Fruit fly (Drosophila melanogaster): Measurements from ENCODE around the gene ome.

ome gene

DNA sequence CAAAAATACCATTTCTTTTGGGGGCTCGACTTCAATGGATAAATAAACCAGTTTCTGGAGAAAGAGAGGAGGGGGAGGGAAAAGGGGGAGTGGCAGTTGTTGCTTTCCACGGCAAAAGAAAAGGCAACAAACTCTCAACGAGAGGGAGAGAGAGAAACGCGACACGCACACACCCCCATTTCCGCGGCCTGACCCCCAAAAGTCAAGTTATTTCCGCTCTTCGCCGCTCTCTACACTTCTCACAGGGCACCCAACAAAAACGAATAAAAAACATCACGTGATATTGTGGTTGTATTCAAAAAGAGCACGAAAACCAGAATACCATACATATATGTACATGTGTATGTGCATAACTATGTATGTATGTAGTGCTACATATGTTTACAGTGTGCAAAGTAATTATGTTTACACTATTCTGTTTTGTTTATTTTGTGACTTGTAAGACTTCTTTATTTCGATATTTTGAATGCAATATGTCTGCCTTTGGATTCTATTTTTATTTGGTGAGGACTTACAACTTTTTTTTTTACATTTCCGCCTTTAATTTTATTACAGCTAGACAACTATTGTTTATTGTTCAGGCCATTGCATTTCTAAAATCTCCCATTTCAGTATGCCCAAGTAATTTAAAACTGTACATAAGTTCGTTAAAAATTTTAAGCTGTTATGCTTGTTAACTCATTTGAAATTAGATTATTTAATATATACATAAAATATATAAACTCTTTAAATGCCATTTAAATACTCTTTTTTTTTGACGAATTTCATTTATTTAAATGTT, 108.6 kb downstream of the ome start (continued):
- peak; percentile 81 for TF ChIP-seq fd96Cb (tag; optimal IDR thresholded peaks at IDR 0.05)
- no peak; the same call in 1 of the 2 replicates for TF ChIP-seq Adf1 (GFP tag; IDR thresholded peaks at IDR 0.05)
- no peak for TF ChIP-seq CG4854 (GFP tag; optimal IDR thresholded peaks at IDR 0.05)
- no peak for TF ChIP-seq vfl (GFP tag; optimal IDR thresholded peaks at IDR 0.05)
- TF ChIP-seq prd (optimal IDR thresholded peaks at IDR 0.05) = no peak
- peak; percentile 51; the same call in 1 of the 3 replicates for TF ChIP-seq prd (GFP tag; IDR thresholded peaks at IDR 0.05)
- TF ChIP-seq CG7839 (tag; optimal IDR thresholded peaks at IDR 0.05) = peak; percentile 79
- no peak for TF ChIP-seq Doc2 (GFP tag; IDR thresholded peaks at IDR 0.05)
- TF ChIP-seq CG4328 (GFP tag; optimal IDR thresholded peaks at IDR 0.05) = peak; percentile 81
- peak; percentile 76 for TF ChIP-seq CG13424 (tag; optimal IDR thresholded peaks at IDR 0.05)
- TF ChIP-seq CG2120 (GFP tag; optimal IDR thresholded peaks at IDR 0.05) = peak; percentile 58
- TF ChIP-seq ftz-f1 (GFP tag; optimal IDR thresholded peaks at IDR 0.05) = peak; percentile 77
- TF ChIP-seq so (GFP tag; IDR thresholded peaks at IDR 0.05) = peak; percentile 50; the same call in 1 of the 3 replicates
- TF ChIP-seq salm (tag; optimal IDR thresholded peaks at IDR 0.05) = no peak
- TF ChIP-seq Six4 (GFP tag; optimal IDR thresholded peaks at IDR 0.05) = peak; percentile 21
- peak; percentile 52 for TF ChIP-seq Ada2b (GFP tag; IDR thresholded peaks at IDR 0.05)
- TF ChIP-seq CG3281 (GFP tag; optimal IDR thresholded peaks at IDR 0.05) = peak; percentile 71
- no peak for TF ChIP-seq CG16813 (GFP tag; IDR thresholded peaks at IDR 0.05; ENCODE audit: partially characterized antibody)
- peak; percentile 100 for TF ChIP-seq CG8388 (GFP tag; optimal IDR thresholded peaks at IDR 0.05)
- TF ChIP-seq peb (GFP tag; IDR thresholded peaks at IDR 0.05) = no peak
- peak; percentile 72 for TF ChIP-seq CG2712 (tag; optimal IDR thresholded peaks at IDR 0.05)
- peak; percentile 33; the same call in 1 of the 2 replicates for TF ChIP-seq CG32532 (GFP tag; IDR thresholded peaks at IDR 0.05)
- TF ChIP-seq CG4707 (GFP tag; optimal IDR thresholded peaks at IDR 0.05) = peak; percentile 61
- peak; percentile 55 for TF ChIP-seq CG8359 (GFP tag; optimal IDR thresholded peaks at IDR 0.05; ENCODE audit: borderline replicate concordance)
- peak; percentile 59 for TF ChIP-seq Hr3 (GFP tag; optimal IDR thresholded peaks at IDR 0.05)
- peak; percentile 75 for TF ChIP-seq CG13775 (GFP tag; optimal IDR thresholded peaks at IDR 0.05)
- peak; percentile 80 for TF ChIP-seq gem (tag; optimal IDR thresholded peaks at IDR 0.05)
- no peak for TF ChIP-seq sc (optimal IDR thresholded peaks at IDR 0.05)
- peak; percentile 66 for TF ChIP-seq sc (GFP tag; optimal IDR thresholded peaks at IDR 0.05)
- TF ChIP-seq Ets65A (GFP tag) = no peak
- no peak for TF ChIP-seq CG1792 (GFP tag; optimal IDR thresholded peaks at IDR 0.05)
- TF ChIP-seq Taf1 (GFP tag; IDR thresholded peaks at IDR 0.05) = no peak
- peak; percentile 65 for TF ChIP-seq CG12219 (GFP tag; optimal IDR thresholded peaks at IDR 0.05)
- TF ChIP-seq chinmo (GFP tag; IDR thresholded peaks at IDR 0.05; ENCODE audit: partially characterized antibody) = peak; percentile 96
- peak; percentile 27 to 33 for TF ChIP-seq Pdp1 (GFP tag; optimal IDR thresholded peaks at IDR 0.05)
- TF ChIP-seq zf30C (GFP tag; optimal IDR thresholded peaks at IDR 0.05) = peak; percentile 36
- TF ChIP-seq emc (GFP tag; optimal IDR thresholded peaks at IDR 0.05) = no peak
- peak; percentile 59 for TF ChIP-seq Mes4 (GFP tag; optimal IDR thresholded peaks at IDR 0.05)
- TF ChIP-seq nmo (GFP tag; optimal IDR thresholded peaks at IDR 0.05) = peak; percentile 82
- TF ChIP-seq jigr1 (GFP tag; IDR thresholded peaks at IDR 0.05) = no peak
- TF ChIP-seq CG11085 (GFP tag; IDR thresholded peaks at IDR 0.05) = no peak
- TF ChIP-seq NK7.1 (GFP tag; optimal IDR thresholded peaks at IDR 0.05) = no peak
- no peak for TF ChIP-seq CG3847 (GFP tag; IDR thresholded peaks at IDR 0.05)
- TF ChIP-seq lmd (GFP tag; IDR thresholded peaks at IDR 0.05) = peak; percentile 46; the same call in 1 of the 2 replicates
- TF ChIP-seq CG10431 (GFP tag; optimal IDR thresholded peaks at IDR 0.05) = peak; percentile 56
- no peak for TF ChIP-seq sim (GFP tag; IDR thresholded peaks at IDR 0.05)
- TF ChIP-seq CG15696 (tag; optimal IDR thresholded peaks at IDR 0.05) = peak; percentile 66
- TF ChIP-seq CG10543 (GFP tag; optimal IDR thresholded peaks at IDR 0.05) = peak; percentile 82
- no peak for TF ChIP-seq CG18476 (GFP tag; optimal IDR thresholded peaks at IDR 0.05)
- TF ChIP-seq Fer1 (GFP tag; optimal IDR thresholded peaks at IDR 0.05) = peak; percentile 77

Data from whole organism, embryonic.